Worm (Caenorhabditis elegans) whole organism, L1 larva: ENCODE measurements around the gene xbp-1.
A peak's percentile ranks its signal among the peaks of the same experiment; 100 is the strongest.

Experiments
- blmp-1 ChIP-seq: fragments of 150-350 bp; optimal IDR thresholded peaks from 2 replicates; lab custom pipeline; 2014; ENCODE audit warnings: missing biosample characterization, missing genetic modification characterization
- ceh-8 ChIP-seq: fragments of 200-800 bp; sonication (Bioruptor generic); optimal IDR thresholded peaks from 2 replicates; lab custom pipeline; 2018; ENCODE audit warnings: mild to moderate bottlenecking, missing genetic modification characterization, moderate library complexity, missing compliant biosample characterization
- ceh-82 ChIP-seq, 3 experiments: fragments of 150-350 bp in 1 of 3; sonication (generic microtip) in 2 of 3; optimal IDR thresholded peaks; 2 replicates each; lab custom pipeline; 2014 to 2017; ENCODE audit warnings: missing biosample characterization in 3 of 3, missing genetic modification characterization in 3 of 3
- ces-1 ChIP-seq: fragments of 150-350 bp; optimal IDR thresholded peaks from 2 replicates; lab custom pipeline; 2014; ENCODE audit warnings: missing biosample characterization, missing genetic modification reagents, missing genetic modification characterization
- efl-1 ChIP-seq, 4 experiments: fragments of 150-350 bp; optimal IDR thresholded peaks in 3 of 4; peaks in 1 of 4; 1 replicate in 1 of 4; 2 replicates in 3 of 4; lab custom pipeline; 2014; ENCODE audit warnings: missing biosample characterization in 2 of 4, missing genetic modification characterization in 2 of 4, missing genetic modification reagents in 2 of 4
- fkh-10 ChIP-seq: sonication (generic microtip); optimal IDR thresholded peaks from 2 replicates; lab custom pipeline; 2017; ENCODE audit warnings: missing biosample characterization, missing genetic modification reagents, missing genetic modification characterization
- fkh-4 ChIP-seq: sonication (generic microtip); optimal IDR thresholded peaks from 2 replicates; lab custom pipeline; 2016; ENCODE audit warnings: missing compliant biosample characterization, missing genetic modification characterization, borderline replicate concordance
- fkh-8 ChIP-seq: sonication (generic microtip); optimal IDR thresholded peaks from 2 replicates; lab custom pipeline; 2016; ENCODE audit warnings: mild to moderate bottlenecking, missing genetic modification characterization, missing compliant biosample characterization
- fos-1 ChIP-seq: fragments of 150-350 bp; optimal IDR thresholded peaks from 2 replicates; lab custom pipeline; 2014; ENCODE audit warnings: missing biosample characterization, missing genetic modification characterization
- grh-1 ChIP-seq: fragments of 200-800 bp; sonication (Bioruptor generic); IDR thresholded peaks from 2 replicates; pipeline ENCODE4 v1.3.6; 2022; ENCODE audit warnings: missing genetic modification reagents, missing genetic modification characterization, missing compliant biosample characterization
- isw-1 ChIP-seq: fragments of 200-800 bp; sonication (Bioruptor generic); IDR thresholded peaks from 2 replicates; pipeline ENCODE4 v1.3.6; 2022; ENCODE audit warnings: missing genetic modification characterization, missing compliant biosample characterization
- lin-14 ChIP-seq: fragments of 200-800 bp; sonication (Bioruptor generic); optimal IDR thresholded peaks from 2 replicates; lab custom pipeline; 2018; ENCODE audit warnings: mild to moderate bottlenecking, missing genetic modification characterization, moderate library complexity, missing compliant biosample characterization
- lin-15B ChIP-seq: fragments of 150-350 bp; sonication (generic microtip); optimal IDR thresholded peaks from 3 replicates; lab custom pipeline; 2014; ENCODE audit warnings: missing biosample characterization, missing genetic modification characterization
- lin-35 ChIP-seq, 2 experiments: fragments of 150-350 bp; optimal IDR thresholded peaks; 2 replicates each; lab custom pipeline; 2014; ENCODE audit warnings: missing biosample characterization in 2 of 2, missing genetic modification characterization in 2 of 2, missing genetic modification reagents in 2 of 2
- lin-39 ChIP-seq: fragments of 150-350 bp; optimal IDR thresholded peaks from 2 replicates; lab custom pipeline; 2014; ENCODE audit warnings: missing biosample characterization, missing genetic modification reagents, missing genetic modification characterization
- mdl-1 ChIP-seq, 2 experiments: fragments of 150-350 bp; optimal IDR thresholded peaks; 2 replicates each; lab custom pipeline; 2014 to 2017; ENCODE audit warnings: missing biosample characterization in 2 of 2, missing genetic modification characterization in 2 of 2, inconsistent platforms in 1 of 2
- mep-1 ChIP-seq: fragments of 150-350 bp; optimal IDR thresholded peaks from 2 replicates; lab custom pipeline; 2014; ENCODE audit warnings: missing biosample characterization, missing genetic modification characterization
- nhr-19 ChIP-seq: fragments of 200-800 bp; sonication (Bioruptor generic); conservative IDR thresholded peaks from 2 replicates; pipeline ENCODE4 v1.3.6; 2022; ENCODE audit warnings: missing genetic modification characterization, missing compliant biosample characterization
- nhr-20 ChIP-seq: sonication (generic microtip); optimal IDR thresholded peaks from 2 replicates; lab custom pipeline; 2016; ENCODE audit warnings: mild to moderate bottlenecking, missing genetic modification characterization, missing compliant biosample characterization
- nhr-28 ChIP-seq: fragments of 150-350 bp; optimal IDR thresholded peaks from 2 replicates; lab custom pipeline; 2014; ENCODE audit warnings: missing biosample characterization, missing genetic modification characterization
- nhr-47 ChIP-seq: sonication (generic microtip); optimal IDR thresholded peaks from 2 replicates; lab custom pipeline; 2016; ENCODE audit warnings: mild to moderate bottlenecking, missing genetic modification characterization, moderate library complexity, missing compliant biosample characterization
- nhr-71 ChIP-seq: sonication (generic microtip); optimal IDR thresholded peaks from 2 replicates; lab custom pipeline; 2016; ENCODE audit warnings: mild to moderate bottlenecking, missing genetic modification characterization, moderate library complexity, missing compliant biosample characterization
- nhr-76 ChIP-seq: sonication (generic microtip); optimal IDR thresholded peaks from 2 replicates; lab custom pipeline; 2017; ENCODE audit warnings: missing biosample characterization, missing genetic modification characterization
- nhr-85 ChIP-seq: sonication (generic microtip); peaks from one replicate; lab custom pipeline; 2016; ENCODE audit warnings: missing genetic modification characterization, inconsistent platforms, missing compliant biosample characterization
- nhr-90 ChIP-seq: sonication (generic microtip); optimal IDR thresholded peaks from 2 replicates; lab custom pipeline; 2016; ENCODE audit warnings: mild to moderate bottlenecking, missing genetic modification characterization, missing compliant biosample characterization; ENCODE audit not compliant: poor library complexity
- pax-3 ChIP-seq: fragments of 200-800 bp; sonication (Bioruptor generic); optimal IDR thresholded peaks from 2 replicates; lab custom pipeline; 2018; ENCODE audit warnings: mild to moderate bottlenecking, missing genetic modification characterization, moderate library complexity, missing compliant biosample characterization
- rnt-1 ChIP-seq: sonication (generic microtip); optimal IDR thresholded peaks from 2 replicates; lab custom pipeline; 2016; ENCODE audit warnings: mild to moderate bottlenecking, missing genetic modification characterization, moderate library complexity, missing compliant biosample characterization
- skn-1 ChIP-seq: fragments of 150-350 bp; optimal IDR thresholded peaks from 2 replicates; lab custom pipeline; 2014; ENCODE audit warnings: missing biosample characterization, missing genetic modification characterization
- snu-23 ChIP-seq: sonication (generic microtip); optimal IDR thresholded peaks from 2 replicates; lab custom pipeline; 2016; ENCODE audit warnings: missing genetic modification characterization, missing compliant biosample characterization
- sox-4 ChIP-seq: sonication (generic microtip); optimal IDR thresholded peaks from 2 replicates; lab custom pipeline; 2016; ENCODE audit warnings: missing genetic modification characterization, missing compliant biosample characterization
- sptf-1 ChIP-seq: fragments of 150-350 bp; optimal IDR thresholded peaks from 2 replicates; lab custom pipeline; 2014; ENCODE audit warnings: missing biosample characterization, missing genetic modification characterization
- sup-37 ChIP-seq: fragments of 200-800 bp; sonication (Bioruptor generic); optimal IDR thresholded peaks from 2 replicates; lab custom pipeline; 2018; ENCODE audit warnings: mild to moderate bottlenecking, missing genetic modification characterization, missing compliant biosample characterization
- swsn-7 ChIP-seq: sonication (generic microtip); optimal IDR thresholded peaks from 2 replicates; lab custom pipeline; 2016; ENCODE audit warnings: missing genetic modification characterization, missing compliant biosample characterization
- tbx-2 ChIP-seq: sonication (generic microtip); optimal IDR thresholded peaks from 2 replicates; lab custom pipeline; 2016; ENCODE audit warnings: missing genetic modification characterization, missing compliant biosample characterization
- unc-30 ChIP-seq: sonication (generic microtip); optimal IDR thresholded peaks from 2 replicates; lab custom pipeline; 2017; ENCODE audit warnings: missing biosample characterization, missing genetic modification characterization
- unc-62 ChIP-seq: fragments of 150-350 bp; optimal IDR thresholded peaks from 2 replicates; lab custom pipeline; 2014; ENCODE audit warnings: missing biosample characterization, missing genetic modification reagents, missing genetic modification characterization
- unc-86 ChIP-seq: sonication (generic microtip); optimal IDR thresholded peaks from 2 replicates; lab custom pipeline; 2016; ENCODE audit warnings: missing genetic modification characterization, missing compliant biosample characterization
- unc-98 ChIP-seq: fragments of 200-800 bp; sonication (Bioruptor generic); IDR thresholded peaks from 2 replicates; pipeline ENCODE4 v1.3.6; 2022; ENCODE audit warnings: missing genetic modification characterization, missing compliant biosample characterization
- xbp-1 ChIP-seq: sonication (generic microtip); optimal IDR thresholded peaks from 2 replicates; lab custom pipeline; 2016; ENCODE audit warnings: missing genetic modification characterization, missing compliant biosample characterization
- zag-1 ChIP-seq: fragments of 150-350 bp; optimal IDR thresholded peaks from 2 replicates; lab custom pipeline; 2014; ENCODE audit warnings: missing biosample characterization, missing genetic modification characterization
- ztf-11 ChIP-seq, 2 experiments: sonication (generic microtip); optimal IDR thresholded peaks; 2 replicates each; lab custom pipeline; 2016 to 2017; ENCODE audit warnings: missing genetic modification characterization in 2 of 2, missing biosample characterization in 1 of 2, missing compliant biosample characterization in 1 of 2

The xbp-1 gene

ce11 chrIII:4196301-4196987 is 2.8 kb downstream of the xbp-1 start (continued):
- peak; percentile 65 for TF ChIP-seq tbx-2 (tag; lab: Kevin White, UChicago)
- no peak for TF ChIP-seq lin-39 (tag; lab: Kevin White, UChicago)
- TF ChIP-seq xbp-1 (tag; lab: Kevin White, UChicago), result no peak
- peak; percentile 50 for TF ChIP-seq nhr-20 (tag; lab: Kevin White, UChicago)
- no peak for TF ChIP-seq ces-1
- TF ChIP-seq swsn-7 (tag; lab: Kevin White, UChicago), result peak; percentile 55
- TF ChIP-seq nhr-47 (tag; lab: Kevin White, UChicago), result peak; percentile 66
- TF ChIP-seq nhr-71 (tag; lab: Kevin White, UChicago), result peak; percentile 84
- TF ChIP-seq lin-14 (GFP tag; lab: Kevin White, UChicago), result peak; percentile 83
- TF ChIP-seq unc-86, result peak; percentile 73
- peak; percentile 19 for TF ChIP-seq nhr-90 (tag; lab: Kevin White, UChicago)
- no peak for TF ChIP-seq unc-62 (GFP tag; lab: Kevin White, UChicago)
- TF ChIP-seq rnt-1 (tag; lab: Kevin White, UChicago), result peak; percentile 92
- TF ChIP-seq lin-35 (GFP tag; optimal IDR thresholded peaks at IDR 0.05; lab: Kevin White, UChicago), result peak in 1 of 2 experiments; percentile 69
- TF ChIP-seq efl-1 (optimal IDR thresholded peaks at IDR 0.05; lab: Kevin White, UChicago), result peak; percentile 67 to 74
- peak; percentile 56 to 94 for TF ChIP-seq efl-1 (GFP tag; optimal IDR thresholded peaks at IDR 0.05 in 1 of 2; lab: Kevin White, UChicago)
- peak; percentile 75 for TF ChIP-seq skn-1 (tag; lab: Kevin White, UChicago)
- peak; percentile 3 for TF ChIP-seq fos-1
- peak; percentile 42 for TF ChIP-seq fkh-10 (GFP tag; lab: Kevin White, UChicago)
- TF ChIP-seq isw-1 (GFP tag; lab: Robert Waterston, UW), result peak; percentile 69
- TF ChIP-seq nhr-19 (GFP tag; lab: Robert Waterston, UW), result peak; percentile 56
- peak in 1 of 2 experiments; percentile 58 for TF ChIP-seq ztf-11 (tag; optimal IDR thresholded peaks at IDR 0.05; lab: Kevin White, UChicago)
- peak; percentile 59 for TF ChIP-seq lin-15B (tag; lab: Kevin White, UChicago)
- no peak for TF ChIP-seq unc-30 (tag; lab: Kevin White, UChicago)
- TF ChIP-seq nhr-85 (tag; lab: Kevin White, UChicago), result peak; percentile 76
- TF ChIP-seq pax-3 (tag; lab: Kevin White, UChicago), result peak; percentile 64
- TF ChIP-seq snu-23, result peak; percentile 60

- TF ChIP-seq blmp-1 (tag; lab: Kevin White, UChicago) (no peak), zag-1 (tag; lab: Kevin White, UChicago) (no peak), nhr-76 (tag; lab: Kevin White, UChicago) (no peak), sox-4 (no peak), sup-37 (no peak), fkh-4 (tag; lab: Kevin White, UChicago) (no peak), nhr-28 (tag; lab: Kevin White, UChicago) (no peak), fkh-8 (tag; lab: Kevin White, UChicago) (no peak), unc-86 (no peak), mdl-1 (tag; optimal IDR thresholded peaks at IDR 0.05; lab: Kevin White, UChicago) (no peak), ceh-82 (tag; optimal IDR thresholded peaks at IDR 0.05; lab: Kevin White, UChicago) (no peak), mep-1 (tag; lab: Kevin White, UChicago) (no peak), tbx-2 (tag; lab: Kevin White, UChicago) (no peak), unc-98 (GFP tag; lab: Robert Waterston, UW) (no peak), nhr-47 (tag; lab: Kevin White, UChicago) (no peak), rnt-1 (tag; lab: Kevin White, UChicago) (no peak), grh-1 (GFP tag; lab: Robert Waterston, UW) (no peak), ceh-8 (GFP tag; lab: Kevin White, UChicago) (no peak), sptf-1 (tag; lab: Kevin White, UChicago) (no peak)
Measured at ce11 chrIII:4196988-4197384, 3.4 kb downstream of the xbp-1 start, which contains the start of gene asd-1. Gene asd-1 (plus strand): TSS chrIII:4197285.
